Fruit fly (Drosophila melanogaster): ENCODE measurements around the gene Abd-B.
A peak's percentile ranks its signal among the peaks of the same experiment; 100 is the strongest.

The Abd-B gene

DNA sequence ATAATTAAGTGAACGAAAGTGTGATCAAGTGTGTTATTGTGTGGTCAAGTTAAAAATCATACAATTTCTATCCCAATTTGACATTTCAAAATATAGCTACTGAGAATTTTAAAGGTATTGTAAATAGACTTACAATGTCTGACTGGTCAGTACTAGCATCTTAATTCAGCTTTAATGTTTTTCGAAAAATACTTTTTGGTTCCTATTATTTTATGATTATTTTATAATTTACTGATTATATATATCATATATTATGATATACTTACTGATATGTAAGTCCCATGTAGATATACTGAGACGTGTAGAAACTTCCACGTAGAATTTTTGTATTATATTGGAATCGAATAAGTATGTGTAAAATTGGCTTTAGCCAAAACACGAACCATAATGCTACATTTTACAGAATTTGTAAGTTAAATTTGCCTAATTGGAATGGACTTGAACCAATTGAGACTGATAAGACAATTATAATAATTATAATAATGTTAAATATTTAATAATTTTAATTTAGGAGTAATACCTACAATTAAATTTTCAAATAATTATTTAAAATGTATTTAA, 5.8 kb upstream of the Abd-B start, which contains the start of gene Actn3 (continued):
- peak; percentile 69 for TF ChIP-seq amos (GFP tag; IDR thresholded peaks at IDR 0.05; ENCODE audit: partially characterized antibody)
- TF ChIP-seq aop (GFP tag; IDR thresholded peaks at IDR 0.05): no peak
- TF ChIP-seq CTCF (GFP tag; optimal IDR thresholded peaks at IDR 0.05): peak; percentile 81
- no peak for TF ChIP-seq luna (GFP tag; optimal IDR thresholded peaks at IDR 0.05)
- peak; percentile 71 for TF ChIP-seq pita (GFP tag; optimal IDR thresholded peaks at IDR 0.05)
- no peak for TF ChIP-seq CG7987 (GFP tag; optimal IDR thresholded peaks at IDR 0.05)
- 0 out of 2 replicates have a peak, but pooled peaks have one; percentile 7 for TF ChIP-seq CG11085 (GFP tag; IDR thresholded peaks at IDR 0.05)
- TF ChIP-seq ssp (GFP tag; IDR thresholded peaks at IDR 0.05): no peak
- TF ChIP-seq rib (GFP tag; IDR thresholded peaks at IDR 0.05): no peak
- no peak for TF ChIP-seq Xbp1 (GFP tag; optimal IDR thresholded peaks at IDR 0.05)
- TF ChIP-seq knrl (GFP tag; IDR thresholded peaks at IDR 0.05; ENCODE audit: partially characterized antibody): peak; percentile 67
- no peak for TF ChIP-seq CG15073 (GFP tag; optimal IDR thresholded peaks at IDR 0.05)
- TF ChIP-seq zen (tag; optimal IDR thresholded peaks at IDR 0.05): peak; percentile 65
- TF ChIP-seq CG6791 (GFP tag; IDR thresholded peaks at IDR 0.05; ENCODE audit: partially characterized antibody): 0 out of 3 replicates have a peak, but pooled peaks have one; percentile 39
- TF ChIP-seq Atf6 (GFP tag; IDR thresholded peaks at IDR 0.05): no peak
- TF ChIP-seq Hmx (GFP tag; optimal IDR thresholded peaks at IDR 0.05): no peak
- TF ChIP-seq bsh (GFP tag; optimal IDR thresholded peaks at IDR 0.05): no peak
- TF ChIP-seq CG10462 (GFP tag; optimal IDR thresholded peaks at IDR 0.05): no peak
- peak; percentile 49 for TF ChIP-seq CG15601 (tag; optimal IDR thresholded peaks at IDR 0.05)
- no peak for TF ChIP-seq Ravus (GFP tag; IDR thresholded peaks at IDR 0.05)
- TF ChIP-seq inv (GFP tag; IDR thresholded peaks at IDR 0.05; ENCODE audit: partially characterized antibody): peak; percentile 16; the same call in 1 of the 2 replicates
- TF ChIP-seq CG16863 (GFP tag; optimal IDR thresholded peaks at IDR 0.05): no peak
- TF ChIP-seq slbo (GFP tag; IDR thresholded peaks at IDR 0.05): no peak
- TF ChIP-seq CG17328 (GFP tag; IDR thresholded peaks at IDR 0.05): no peak
- peak; percentile 40 for TF ChIP-seq yki (optimal IDR thresholded peaks at IDR 0.05)
- no peak for TF ChIP-seq hkb (optimal IDR thresholded peaks at IDR 0.05)
- no peak for TF ChIP-seq hkb (GFP tag; IDR thresholded peaks at IDR 0.05)
- no peak for TF ChIP-seq sna (GFP tag; IDR thresholded peaks at IDR 0.05; ENCODE audit: partially characterized antibody)
- no peak for TF ChIP-seq Taf1 (GFP tag; IDR thresholded peaks at IDR 0.05)
- no peak for TF ChIP-seq CG7556 (GFP tag; optimal IDR thresholded peaks at IDR 0.05)
- no peak for TF ChIP-seq CG15269 (tag; optimal IDR thresholded peaks at IDR 0.05)
- TF ChIP-seq Asciz (GFP tag; optimal IDR thresholded peaks at IDR 0.05): no peak
- TF ChIP-seq sob (GFP tag; IDR thresholded peaks at IDR 0.05): no peak
- no peak for TF ChIP-seq esg (GFP tag; conservative IDR thresholded peaks at IDR 0.05)
- 0 out of 2 replicates have a peak, but pooled peaks have one; percentile 38 for TF ChIP-seq bbx (GFP tag; IDR thresholded peaks at IDR 0.05; ENCODE audit: partially characterized antibody)
- peak; percentile 57 for TF ChIP-seq Abd-B (GFP tag; optimal IDR thresholded peaks at IDR 0.05)
- TF ChIP-seq CG1792 (GFP tag; optimal IDR thresholded peaks at IDR 0.05): no peak
- no peak for TF ChIP-seq CG12104 (GFP tag; optimal IDR thresholded peaks at IDR 0.05)
- TF ChIP-seq CG42726 (GFP tag; IDR thresholded peaks at IDR 0.05; ENCODE audit: partially characterized antibody): 0 out of 2 replicates have a peak, but pooled peaks have one; percentile 38
- no peak for TF ChIP-seq pho (GFP tag; optimal IDR thresholded peaks at IDR 0.05)
- peak; percentile 3 for TF ChIP-seq Nf-YC (tag; optimal IDR thresholded peaks at IDR 0.05)
- TF ChIP-seq CG1647 (GFP tag; optimal IDR thresholded peaks at IDR 0.05): no peak
- TF ChIP-seq Kr (GFP tag; optimal IDR thresholded peaks at IDR 0.05): no peak
- no peak for TF ChIP-seq Eip74EF (GFP tag; optimal IDR thresholded peaks at IDR 0.05)
- TF ChIP-seq CG6254 (GFP tag; optimal IDR thresholded peaks at IDR 0.05): no peak
- no peak for TF ChIP-seq Scr (GFP tag; IDR thresholded peaks at IDR 0.05; ENCODE audit: partially characterized antibody)
- TF ChIP-seq fu2 (GFP tag; optimal IDR thresholded peaks at IDR 0.05): no peak
- no peak for TF ChIP-seq sens-2 (GFP tag; IDR thresholded peaks at IDR 0.05)
- peak; percentile 78; the same call in 2 of the 3 replicates for TF ChIP-seq CG11560 (tag; IDR thresholded peaks at IDR 0.05)
- no peak for TF ChIP-seq CG1602 (GFP tag; optimal IDR thresholded peaks at IDR 0.05)
- TF ChIP-seq Bgb (GFP tag; IDR thresholded peaks at IDR 0.05; ENCODE audit: partially characterized antibody): peak; percentile 73

Measured in whole organism, embryonic.